Worm (Caenorhabditis elegans) whole organism, mixed stage, embryonic: ENCODE data around the gene F43E12.1.
A peak's percentile ranks its signal among the peaks of the same experiment; 100 is the strongest.

Experiments used
- M03D4.4 ChIP-seq: sonication (generic microtip); optimal IDR thresholded peaks from 2 replicates; lab custom pipeline; 2017; ENCODE audit warnings: mild to moderate bottlenecking, missing genetic modification characterization, missing compliant biosample characterization
- bed-3 ChIP-seq: fragments of 200-800 bp; sonication (Bioruptor generic); optimal IDR thresholded peaks from 3 replicates; lab custom pipeline; 2018; ENCODE audit warnings: mild to moderate bottlenecking, missing genetic modification characterization, moderate library complexity, missing compliant biosample characterization
- blmp-1 ChIP-seq: fragments of 150-350 bp; optimal IDR thresholded peaks from 2 replicates; lab custom pipeline; 2014; ENCODE audit warnings: missing biosample characterization, missing genetic modification characterization
- ceh-39 ChIP-seq: fragments of 150-350 bp; optimal IDR thresholded peaks from 2 replicates; lab custom pipeline; 2014; ENCODE audit warnings: missing biosample characterization, missing genetic modification characterization
- ceh-43 ChIP-seq: fragments of 200-800 bp; sonication (Bioruptor generic); optimal IDR thresholded peaks from 2 replicates; lab custom pipeline; 2018; ENCODE audit warnings: mild to moderate bottlenecking, missing genetic modification characterization, moderate library complexity, missing compliant biosample characterization
- ceh-83 ChIP-seq: fragments of 200-800 bp; sonication (Bioruptor generic); optimal IDR thresholded peaks from 2 replicates; lab custom pipeline; 2018; ENCODE audit warnings: mild to moderate bottlenecking, missing genetic modification characterization, missing compliant biosample characterization
- cnd-1 ChIP-seq: fragments of 200-800 bp; sonication (Bioruptor generic); optimal IDR thresholded peaks from 2 replicates; lab custom pipeline; 2018; ENCODE audit warnings: mild to moderate bottlenecking, missing genetic modification characterization, missing compliant biosample characterization
- elt-1 ChIP-seq: sonication (generic microtip); optimal IDR thresholded peaks from 2 replicates; lab custom pipeline; 2017; ENCODE audit warnings: missing genetic modification characterization, mild to moderate bottlenecking, missing compliant biosample characterization, antibody characterized with exemption, moderate library complexity, borderline replicate concordance; ENCODE audit not compliant: insufficient read depth
- elt-3 ChIP-seq: fragments of 150-350 bp; optimal IDR thresholded peaks from 2 replicates; lab custom pipeline; 2014; ENCODE audit warnings: missing biosample characterization, missing genetic modification characterization
- flh-1 ChIP-seq: fragments of 200-800 bp; sonication (Bioruptor generic); optimal IDR thresholded peaks from 2 replicates; lab custom pipeline; 2018; ENCODE audit warnings: mild to moderate bottlenecking, missing genetic modification characterization, moderate library complexity, missing compliant biosample characterization
- ham-2 ChIP-seq: fragments of 200-800 bp; sonication (Bioruptor generic); optimal IDR thresholded peaks from 2 replicates; lab custom pipeline; 2018; ENCODE audit warnings: mild to moderate bottlenecking, missing genetic modification characterization, missing compliant biosample characterization
- hlh-1 ChIP-seq: fragments of 150-350 bp; optimal IDR thresholded peaks from 2 replicates; lab custom pipeline; 2014; ENCODE audit warnings: missing biosample characterization, missing genetic modification reagents, missing genetic modification characterization
- lin-13 ChIP-seq: fragments of 150-350 bp; optimal IDR thresholded peaks from 2 replicates; lab custom pipeline; 2014; ENCODE audit warnings: missing biosample characterization, missing genetic modification characterization
- lin-32 ChIP-seq: fragments of 200-800 bp; sonication (Bioruptor generic); optimal IDR thresholded peaks from 2 replicates; lab custom pipeline; 2018; ENCODE audit warnings: mild to moderate bottlenecking, missing genetic modification characterization, missing compliant biosample characterization
- mab-5 ChIP-seq: fragments of 150-350 bp; optimal IDR thresholded peaks from 2 replicates; lab custom pipeline; 2014; ENCODE audit warnings: missing biosample characterization, missing genetic modification characterization
- mls-2 ChIP-seq: sonication (generic microtip); optimal IDR thresholded peaks from 2 replicates; lab custom pipeline; 2016; ENCODE audit warnings: mild to moderate bottlenecking, missing genetic modification characterization, moderate library complexity, missing compliant biosample characterization
- nhr-12 ChIP-seq: fragments of 150-350 bp; optimal IDR thresholded peaks from 2 replicates; lab custom pipeline; 2014; ENCODE audit warnings: missing biosample characterization, missing genetic modification characterization
- nhr-2 ChIP-seq: fragments of 150-350 bp; optimal IDR thresholded peaks from 2 replicates; lab custom pipeline; 2014; ENCODE audit warnings: missing biosample characterization, missing genetic modification characterization
- pha-4 ChIP-seq: fragments of 150-350 bp; optimal IDR thresholded peaks from 2 replicates; lab custom pipeline; 2018; ENCODE audit warnings: missing biosample characterization, missing genetic modification reagents, missing genetic modification characterization
- sem-2 ChIP-seq: fragments of 200-800 bp; sonication (Bioruptor generic); optimal IDR thresholded peaks from 2 replicates; lab custom pipeline; 2018; ENCODE audit warnings: mild to moderate bottlenecking, missing genetic modification characterization, missing compliant biosample characterization
- snpc-4 ChIP-seq: fragments of 150-350 bp; optimal IDR thresholded peaks from 2 replicates; lab custom pipeline; 2014; ENCODE audit warnings: missing biosample characterization, missing genetic modification characterization
- sptf-1 ChIP-seq: sonication (generic microtip); optimal IDR thresholded peaks from 2 replicates; lab custom pipeline; 2017; ENCODE audit warnings: mild to moderate bottlenecking, missing genetic modification characterization, moderate library complexity, missing compliant biosample characterization
- tbx-8 ChIP-seq: fragments of 200-800 bp; sonication (Bioruptor generic); optimal IDR thresholded peaks from 2 replicates; lab custom pipeline; 2018; ENCODE audit warnings: mild to moderate bottlenecking, missing genetic modification characterization, moderate library complexity, missing compliant biosample characterization
- unc-120 ChIP-seq: sonication (generic microtip); optimal IDR thresholded peaks from 2 replicates; lab custom pipeline; 2017; ENCODE audit warnings: missing genetic modification characterization, missing compliant biosample characterization; ENCODE audit not compliant: poor library complexity, severe bottlenecking
- unc-39 ChIP-seq: fragments of 150-350 bp; optimal IDR thresholded peaks from 2 replicates; lab custom pipeline; 2014; ENCODE audit warnings: missing biosample characterization, missing genetic modification characterization
- zip-8 ChIP-seq: fragments of 150-350 bp; optimal IDR thresholded peaks from 2 replicates; lab custom pipeline; 2014; ENCODE audit warnings: missing biosample characterization, missing genetic modification characterization
- ztf-11 ChIP-seq: fragments of 150-350 bp; optimal IDR thresholded peaks from 2 replicates; lab custom pipeline; 2014; ENCODE audit warnings: missing biosample characterization, missing genetic modification characterization

Gene F43E12.1

DNA sequence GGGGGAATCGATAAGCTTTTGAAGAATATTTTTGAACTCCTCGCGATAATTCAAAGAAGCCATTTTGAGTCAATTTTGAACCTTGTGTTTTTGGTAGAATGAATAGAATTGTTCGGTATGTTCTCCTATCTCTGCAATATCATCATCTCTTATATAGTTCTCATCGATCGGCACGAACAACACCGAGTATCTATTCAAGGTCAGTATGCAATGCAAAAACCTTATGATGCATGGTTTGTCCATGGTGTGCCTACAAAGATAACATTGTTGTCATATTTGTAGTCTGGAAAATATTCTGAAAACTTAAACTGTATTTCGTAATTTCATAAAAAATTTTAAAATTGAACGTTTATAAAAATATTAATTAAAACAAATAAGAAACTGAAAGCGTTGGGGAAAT, 33.9 kb upstream of the F43E12.1 start, which contains the start of gene alh-10:
alh-10 (minus strand) TSS at position 127 of the 400 bp plus-strand sequence.
- no peak for TF ChIP-seq ceh-39 (tag; lab: Kevin White, UChicago)
- no peak for TF ChIP-seq blmp-1 (tag; lab: Kevin White, UChicago)
- TF ChIP-seq cnd-1 (tag; lab: Kevin White, UChicago) = no peak
- TF ChIP-seq pha-4 (tag; lab: Kevin White, UChicago) = no peak
- TF ChIP-seq sptf-1 (tag; lab: Kevin White, UChicago) = no peak
- TF ChIP-seq tbx-8 (GFP tag; lab: Kevin White, UChicago) = no peak
- no peak for TF ChIP-seq mab-5
- TF ChIP-seq elt-1 (tag; lab: Kevin White, UChicago) = no peak
- no peak for TF ChIP-seq nhr-12 (tag; lab: Kevin White, UChicago)
- no peak for TF ChIP-seq lin-32 (GFP tag; lab: Kevin White, UChicago)
- TF ChIP-seq ceh-43 = no peak
- TF ChIP-seq lin-13 (tag; lab: Kevin White, UChicago) = no peak
- TF ChIP-seq, all 35 proteins: peak for 0

DNA sequence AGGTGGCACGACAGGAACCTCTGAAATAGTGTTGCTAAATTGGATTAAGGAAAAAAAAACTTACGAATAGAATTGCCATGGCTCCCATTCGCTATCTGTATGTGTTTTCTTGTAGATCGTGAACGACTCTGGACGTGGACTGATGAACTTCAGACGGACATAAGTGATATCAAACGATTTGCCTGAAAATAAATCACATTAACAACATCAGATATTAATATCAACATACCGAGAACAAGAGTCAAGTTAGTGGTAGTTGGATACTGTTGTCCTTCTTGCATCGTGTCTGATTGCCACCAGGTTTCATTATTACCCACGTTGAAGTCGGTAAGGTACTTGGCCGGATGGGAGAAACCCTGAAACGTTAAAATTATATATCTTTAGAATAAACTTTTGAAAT, 27.8 kb upstream of the F43E12.1 start:
- TF ChIP-seq nhr-12 (tag; lab: Kevin White, UChicago) = no peak
- TF ChIP-seq M03D4.4 = no peak
- TF ChIP-seq pha-4 (tag; lab: Kevin White, UChicago) = no peak
- no peak for TF ChIP-seq ceh-83 (GFP tag; lab: Kevin White, UChicago)
- TF ChIP-seq zip-8 = no peak
- TF ChIP-seq unc-39 (tag; lab: Kevin White, UChicago) = no peak
- no peak for TF ChIP-seq unc-120 (tag; lab: Kevin White, UChicago)
- no peak for TF ChIP-seq nhr-2 (tag; lab: Kevin White, UChicago)
- no peak for TF ChIP-seq flh-1 (GFP tag; lab: Kevin White, UChicago)
- no peak for TF ChIP-seq ham-2 (GFP tag; lab: Kevin White, UChicago)
- TF ChIP-seq mls-2 (tag; lab: Kevin White, UChicago) = no peak
- TF ChIP-seq ceh-39 (tag; lab: Kevin White, UChicago) = no peak
- no peak for TF ChIP-seq elt-1 (tag; lab: Kevin White, UChicago)
- no peak for TF ChIP-seq snpc-4 (tag; lab: Kevin White, UChicago)
- no peak for TF ChIP-seq sptf-1 (tag; lab: Kevin White, UChicago)
- no peak for TF ChIP-seq ztf-11 (tag; lab: Kevin White, UChicago)
- no peak for TF ChIP-seq sem-2 (GFP tag; lab: Kevin White, UChicago)
- TF ChIP-seq blmp-1 (tag; lab: Kevin White, UChicago) = no peak
- no peak for TF ChIP-seq lin-13 (tag; lab: Kevin White, UChicago)

DNA sequence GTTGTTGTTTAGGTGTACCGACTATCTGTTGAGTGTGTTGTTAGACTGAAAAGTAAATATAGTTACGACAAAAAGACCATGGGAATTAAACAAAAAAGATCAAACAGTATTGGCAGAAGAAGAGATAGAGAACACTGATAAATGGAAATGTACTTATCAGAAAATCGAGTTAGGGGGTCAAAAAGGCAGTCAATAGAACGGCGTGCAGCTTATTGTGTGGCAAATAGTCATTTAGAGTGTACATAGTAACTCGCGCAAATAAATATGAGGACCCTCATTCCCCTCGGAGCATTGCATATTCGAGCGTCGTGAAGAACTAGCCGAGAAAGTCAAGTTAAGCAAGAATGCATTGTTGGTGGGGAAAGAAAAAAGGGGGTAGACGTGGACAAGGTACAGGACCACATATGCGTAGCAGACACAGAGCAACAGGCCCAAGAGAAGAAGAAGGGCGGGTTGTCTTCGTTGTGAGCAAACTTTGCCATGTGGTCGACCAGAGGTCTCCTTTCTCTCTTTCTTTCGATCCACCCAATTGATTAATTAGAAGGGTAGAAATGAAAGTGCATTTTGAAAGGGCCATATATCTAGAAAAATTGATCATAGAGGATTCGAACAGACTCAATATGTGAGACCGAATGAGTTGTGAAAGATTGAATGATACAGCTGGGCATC, 26.1 kb upstream of the F43E12.1 start, which contains the start of gene lam-2:
lam-2 (minus strand) TSS at position 51 of the 669 bp plus-strand sequence.
- peak; percentile 6 for TF ChIP-seq mls-2 (tag; lab: Kevin White, UChicago)
- peak; percentile 17 for TF ChIP-seq pha-4 (tag; lab: Kevin White, UChicago)
- peak; percentile 56 for TF ChIP-seq hlh-1 (tag; lab: Kevin White, UChicago)
- peak; percentile 51 for TF ChIP-seq unc-120 (tag; lab: Kevin White, UChicago)
- no peak for TF ChIP-seq lin-13 (tag; lab: Kevin White, UChicago)

DNA sequence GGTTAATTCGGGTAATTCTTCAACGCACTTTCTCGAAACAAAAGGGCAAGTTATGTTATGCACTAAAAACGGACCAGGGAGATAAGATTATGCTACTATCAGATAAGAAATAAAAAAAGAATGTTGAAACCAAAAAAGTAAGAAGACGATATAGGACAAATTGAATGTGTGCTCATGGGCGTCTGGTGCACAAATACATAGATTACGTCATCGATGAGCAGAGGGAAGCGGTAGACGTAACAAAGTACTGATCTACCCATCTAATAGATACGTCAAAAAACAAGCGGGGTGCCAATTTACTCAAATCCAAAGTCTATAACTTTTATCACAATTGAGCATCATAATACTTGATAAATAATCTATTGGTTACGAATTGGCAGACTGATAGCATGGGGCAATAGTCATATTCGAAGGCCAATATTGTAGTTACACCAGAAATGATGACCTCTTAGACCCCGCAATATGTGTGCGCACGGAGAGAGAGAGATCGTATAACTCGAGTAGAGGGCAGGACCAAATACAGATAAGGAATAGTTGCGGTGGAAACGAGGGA, 25.4 kb upstream of the F43E12.1 start:
- TF ChIP-seq elt-3 (tag; lab: Kevin White, UChicago) = no peak
- TF ChIP-seq nhr-2 (tag; lab: Kevin White, UChicago) = peak; percentile 68
- TF ChIP-seq elt-1 (tag; lab: Kevin White, UChicago) = peak; percentile 24
- no peak for TF ChIP-seq bed-3 (GFP tag; lab: Kevin White, UChicago)
- peak; percentile 87 for TF ChIP-seq zip-8

DNA sequence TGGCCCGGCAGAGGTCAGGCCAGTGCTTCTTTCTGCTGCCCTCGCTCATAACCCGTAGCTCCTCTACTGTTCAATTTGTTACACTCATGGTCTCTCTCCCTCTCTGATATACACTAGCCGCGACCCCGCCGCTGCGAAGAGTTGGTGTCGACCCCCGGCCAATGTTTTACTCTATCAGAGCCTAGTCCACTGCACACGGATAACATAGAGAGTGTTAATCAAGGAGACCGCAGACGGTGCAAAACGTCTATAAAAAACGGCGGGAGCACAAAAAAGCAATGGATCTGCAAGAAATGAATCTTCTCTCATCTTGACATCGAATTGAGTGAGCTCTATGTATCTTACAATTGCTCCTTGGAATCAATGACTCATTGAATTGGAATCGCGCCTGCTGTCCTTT, 24.0 kb upstream of the F43E12.1 start:
- no peak for TF ChIP-seq sem-2 (GFP tag; lab: Kevin White, UChicago)
- TF ChIP-seq hlh-1 (tag; lab: Kevin White, UChicago) = peak; percentile 47
